Worm (Caenorhabditis elegans) whole organism, L1 larva: ENCODE data around the gene grl-31.

Experiments used
- C04F5.9 ChIP-seq: sonication (generic microtip); optimal IDR thresholded peaks from 2 replicates; lab custom pipeline; 2016; ENCODE audit warnings: missing genetic modification characterization, missing compliant biosample characterization
- C34B4.2 ChIP-seq: sonication (generic microtip); optimal IDR thresholded peaks from 2 replicates; lab custom pipeline; 2017; ENCODE audit warnings: mild to moderate bottlenecking, missing genetic modification characterization, missing compliant biosample characterization
- F16B12.6 ChIP-seq: fragments of 150-350 bp; optimal IDR thresholded peaks from 2 replicates; lab custom pipeline; 2014; ENCODE audit warnings: missing biosample characterization, missing genetic modification characterization
- aha-1 ChIP-seq: fragments of 150-350 bp; optimal IDR thresholded peaks from 2 replicates; lab custom pipeline; 2014; ENCODE audit warnings: missing biosample characterization, missing genetic modification characterization
- aly-2 ChIP-seq: fragments of 150-350 bp; optimal IDR thresholded peaks from 2 replicates; lab custom pipeline; 2014; ENCODE audit warnings: missing biosample characterization, missing genetic modification characterization
- blmp-1 ChIP-seq: fragments of 150-350 bp; optimal IDR thresholded peaks from 2 replicates; lab custom pipeline; 2014; ENCODE audit warnings: missing biosample characterization, missing genetic modification characterization
- ceh-63 ChIP-seq: fragments of 200-800 bp; sonication (Bioruptor generic); optimal IDR thresholded peaks from 2 replicates; lab custom pipeline; 2018; ENCODE audit warnings: mild to moderate bottlenecking, missing genetic modification characterization, missing compliant biosample characterization
- ceh-82 ChIP-seq, 3 experiments: fragments of 150-350 bp in 1 of 3; sonication (generic microtip) in 2 of 3; optimal IDR thresholded peaks; 2 replicates each; lab custom pipeline; 2014 to 2017; ENCODE audit warnings: missing biosample characterization in 3 of 3, missing genetic modification characterization in 3 of 3
- ceh-88 ChIP-seq: fragments of 200-800 bp; sonication (Bioruptor generic); IDR thresholded peaks from 2 replicates; pipeline ENCODE4 v1.3.6; 2022; ENCODE audit warnings: missing genetic modification characterization, missing compliant biosample characterization
- dpl-1 ChIP-seq, 3 experiments: fragments of 150-350 bp in 2 of 3; sonication (generic microtip) in 1 of 3; optimal IDR thresholded peaks; 2 replicates each; lab custom pipeline; 2014 to 2017; ENCODE audit warnings: missing biosample characterization in 3 of 3, missing genetic modification characterization in 3 of 3, missing genetic modification reagents in 3 of 3
- dsc-1 ChIP-seq: sonication (generic microtip); optimal IDR thresholded peaks from 2 replicates; lab custom pipeline; 2016; ENCODE audit warnings: mild to moderate bottlenecking, missing genetic modification characterization, missing compliant biosample characterization
- efl-1 ChIP-seq, 4 experiments: fragments of 150-350 bp; optimal IDR thresholded peaks in 3 of 4; peaks in 1 of 4; 1 replicate in 1 of 4; 2 replicates in 3 of 4; lab custom pipeline; 2014; ENCODE audit warnings: missing biosample characterization in 2 of 4, missing genetic modification characterization in 2 of 4, missing genetic modification reagents in 2 of 4
- egl-13 ChIP-seq: sonication (generic microtip); optimal IDR thresholded peaks from 2 replicates; lab custom pipeline; 2016; ENCODE audit warnings: missing genotype, missing genetic modification reagents, missing genetic modification characterization, missing compliant biosample characterization
- egl-27 ChIP-seq, 2 experiments: fragments of 150-350 bp in 1 of 2; sonication (generic microtip); optimal IDR thresholded peaks; 3 replicates each; lab custom pipeline; 2017 to 2018; ENCODE audit warnings: missing biosample characterization in 2 of 2, missing genetic modification characterization in 2 of 2, missing genetic modification reagents in 2 of 2
- elt-3 ChIP-seq, 6 experiments: fragments of 150-350 bp in 1 of 6; sonication (generic microtip); optimal IDR thresholded peaks; 2 replicates each; lab custom pipeline; 2017 to 2018; ENCODE audit warnings: missing biosample characterization in 6 of 6, missing genetic modification characterization in 6 of 6, inconsistent platforms in 1 of 6
- fkh-10 ChIP-seq: sonication (generic microtip); optimal IDR thresholded peaks from 2 replicates; lab custom pipeline; 2017; ENCODE audit warnings: missing biosample characterization, missing genetic modification reagents, missing genetic modification characterization
- fkh-4 ChIP-seq: sonication (generic microtip); optimal IDR thresholded peaks from 2 replicates; lab custom pipeline; 2016; ENCODE audit warnings: missing compliant biosample characterization, missing genetic modification characterization, borderline replicate concordance
- fkh-8 ChIP-seq: sonication (generic microtip); optimal IDR thresholded peaks from 2 replicates; lab custom pipeline; 2016; ENCODE audit warnings: mild to moderate bottlenecking, missing genetic modification characterization, missing compliant biosample characterization
- fos-1 ChIP-seq: fragments of 150-350 bp; optimal IDR thresholded peaks from 2 replicates; lab custom pipeline; 2014; ENCODE audit warnings: missing biosample characterization, missing genetic modification characterization
- grh-1 ChIP-seq: fragments of 200-800 bp; sonication (Bioruptor generic); IDR thresholded peaks from 2 replicates; pipeline ENCODE4 v1.3.6; 2022; ENCODE audit warnings: missing genetic modification reagents, missing genetic modification characterization, missing compliant biosample characterization
- hlh-17 ChIP-seq: fragments of 200-800 bp; sonication (Bioruptor generic); optimal IDR thresholded peaks from 2 replicates; lab custom pipeline; 2018; ENCODE audit warnings: missing genetic modification characterization, mild to moderate bottlenecking, missing compliant biosample characterization, moderate library complexity, borderline replicate concordance
- lin-13 ChIP-seq: fragments of 150-350 bp; optimal IDR thresholded peaks from 2 replicates; lab custom pipeline; 2014; ENCODE audit warnings: missing biosample characterization, missing genetic modification reagents, missing genetic modification characterization
- lin-14 ChIP-seq: fragments of 200-800 bp; sonication (Bioruptor generic); optimal IDR thresholded peaks from 2 replicates; lab custom pipeline; 2018; ENCODE audit warnings: mild to moderate bottlenecking, missing genetic modification characterization, moderate library complexity, missing compliant biosample characterization
- lin-15B ChIP-seq: fragments of 150-350 bp; sonication (generic microtip); optimal IDR thresholded peaks from 3 replicates; lab custom pipeline; 2014; ENCODE audit warnings: missing biosample characterization, missing genetic modification characterization
- lin-35 ChIP-seq, 2 experiments: fragments of 150-350 bp; optimal IDR thresholded peaks; 2 replicates each; lab custom pipeline; 2014; ENCODE audit warnings: missing biosample characterization in 2 of 2, missing genetic modification characterization in 2 of 2, missing genetic modification reagents in 2 of 2
- lin-39 ChIP-seq: fragments of 150-350 bp; optimal IDR thresholded peaks from 2 replicates; lab custom pipeline; 2014; ENCODE audit warnings: missing biosample characterization, missing genetic modification reagents, missing genetic modification characterization
- lsy-2 ChIP-seq, 2 experiments: fragments of 150-350 bp; optimal IDR thresholded peaks; 2 replicates each; lab custom pipeline; 2014; ENCODE audit warnings: missing biosample characterization in 2 of 2, missing genetic modification characterization in 2 of 2
- mab-9 ChIP-seq: fragments of 200-800 bp; sonication (Bioruptor generic); IDR thresholded peaks from 2 replicates; pipeline ENCODE4 v1.3.6; 2022; ENCODE audit warnings: missing genetic modification reagents, missing genetic modification characterization, missing compliant biosample characterization
- mdl-1 ChIP-seq, 2 experiments: fragments of 150-350 bp; optimal IDR thresholded peaks; 2 replicates each; lab custom pipeline; 2014 to 2017; ENCODE audit warnings: missing biosample characterization in 2 of 2, missing genetic modification characterization in 2 of 2, inconsistent platforms in 1 of 2
- nhr-12 ChIP-seq: sonication (generic microtip); optimal IDR thresholded peaks from 2 replicates; lab custom pipeline; 2017; ENCODE audit warnings: missing biosample characterization, missing genetic modification characterization
- nhr-19 ChIP-seq: fragments of 200-800 bp; sonication (Bioruptor generic); conservative IDR thresholded peaks from 2 replicates; pipeline ENCODE4 v1.3.6; 2022; ENCODE audit warnings: missing genetic modification characterization, missing compliant biosample characterization
- nhr-237 ChIP-seq: fragments of 150-350 bp; optimal IDR thresholded peaks from 2 replicates; lab custom pipeline; 2014; ENCODE audit warnings: missing biosample characterization, missing genetic modification characterization
- nhr-28 ChIP-seq: fragments of 150-350 bp; optimal IDR thresholded peaks from 2 replicates; lab custom pipeline; 2014; ENCODE audit warnings: missing biosample characterization, missing genetic modification characterization
- nhr-71 ChIP-seq: sonication (generic microtip); optimal IDR thresholded peaks from 2 replicates; lab custom pipeline; 2016; ENCODE audit warnings: mild to moderate bottlenecking, missing genetic modification characterization, moderate library complexity, missing compliant biosample characterization
- nhr-77 ChIP-seq: fragments of 150-350 bp; optimal IDR thresholded peaks from 2 replicates; lab custom pipeline; 2014; ENCODE audit warnings: missing biosample characterization, missing genetic modification characterization
- nhr-85 ChIP-seq: sonication (generic microtip); peaks from one replicate; lab custom pipeline; 2016; ENCODE audit warnings: missing genetic modification characterization, inconsistent platforms, missing compliant biosample characterization
- pag-3 ChIP-seq: sonication (generic microtip); optimal IDR thresholded peaks from 2 replicates; lab custom pipeline; 2017; ENCODE audit warnings: missing genetic modification characterization, mild to moderate bottlenecking, missing compliant biosample characterization, antibody characterized with exemption, borderline replicate concordance; ENCODE audit not compliant: insufficient read depth
- pqm-1 ChIP-seq: sonication (generic microtip); optimal IDR thresholded peaks from 3 replicates; lab custom pipeline; 2017; ENCODE audit warnings: missing biosample characterization, missing genetic modification characterization
- rnt-1 ChIP-seq: sonication (generic microtip); optimal IDR thresholded peaks from 2 replicates; lab custom pipeline; 2016; ENCODE audit warnings: mild to moderate bottlenecking, missing genetic modification characterization, moderate library complexity, missing compliant biosample characterization
- snpc-4 ChIP-seq: fragments of 150-350 bp; optimal IDR thresholded peaks from 2 replicates; lab custom pipeline; 2014; ENCODE audit warnings: missing biosample characterization, missing genetic modification characterization
- snu-23 ChIP-seq: sonication (generic microtip); optimal IDR thresholded peaks from 2 replicates; lab custom pipeline; 2016; ENCODE audit warnings: missing genetic modification characterization, missing compliant biosample characterization
- swsn-7 ChIP-seq: sonication (generic microtip); optimal IDR thresholded peaks from 2 replicates; lab custom pipeline; 2016; ENCODE audit warnings: missing genetic modification characterization, missing compliant biosample characterization
- tbx-2 ChIP-seq: sonication (generic microtip); optimal IDR thresholded peaks from 2 replicates; lab custom pipeline; 2016; ENCODE audit warnings: missing genetic modification characterization, missing compliant biosample characterization
- unc-30 ChIP-seq: sonication (generic microtip); optimal IDR thresholded peaks from 2 replicates; lab custom pipeline; 2017; ENCODE audit warnings: missing biosample characterization, missing genetic modification characterization
- unc-62 ChIP-seq: fragments of 150-350 bp; optimal IDR thresholded peaks from 2 replicates; lab custom pipeline; 2014; ENCODE audit warnings: missing biosample characterization, missing genetic modification reagents, missing genetic modification characterization
- vab-15 ChIP-seq: sonication (generic microtip); optimal IDR thresholded peaks from 2 replicates; lab custom pipeline; 2017; ENCODE audit warnings: missing genotype, mild to moderate bottlenecking, missing genetic modification characterization, missing compliant biosample characterization
- ztf-4 ChIP-seq: fragments of 150-350 bp; optimal IDR thresholded peaks from 2 replicates; lab custom pipeline; 2014; ENCODE audit warnings: missing biosample characterization, missing genetic modification characterization

grl-31 gene

ce11 chrV:3579795-3580194 lies 22.2 kb upstream of the grl-31 start (continued):
- TF ChIP-seq pqm-1 (no peak), lin-15B (peak; percentile 86), vab-15 (tag; lab: Kevin White, UChicago) (no peak), aly-2 (no peak), grh-1 (GFP tag; lab: Robert Waterston, UW) (no peak), egl-13 (tag; lab: Kevin White, UChicago) (no peak), ztf-4 (tag; lab: Kevin White, UChicago) (no peak), tbx-2 (tag; lab: Kevin White, UChicago) (peak; percentile 23), efl-1 (optimal IDR thresholded peaks at IDR 0.05; lab: Kevin White, UChicago) (peak; percentile 46 to 68), efl-1 (GFP tag; optimal IDR thresholded peaks at IDR 0.05 in 1 of 2; lab: Kevin White, UChicago) (peak; percentile 82 to 96), nhr-77 (tag; lab: Kevin White, UChicago) (peak; percentile 25), nhr-237 (tag; lab: Kevin White, UChicago) (no peak), lsy-2 (tag; optimal IDR thresholded peaks at IDR 0.05; lab: Kevin White, UChicago) (peak; percentile 42 to 64), mdl-1 (tag; optimal IDR thresholded peaks at IDR 0.05; lab: Kevin White, UChicago) (no peak), lin-13 (GFP tag; lab: Kevin White, UChicago) (no peak), fos-1 (tag; lab: Kevin White, UChicago) (peak; percentile 42), ceh-82 (tag; optimal IDR thresholded peaks at IDR 0.05; lab: Kevin White, UChicago) (peak in 2 of 3 experiments; percentile 29 to 76), C34B4.2 (tag; lab: Kevin White, UChicago) (no peak), lin-14 (GFP tag; lab: Kevin White, UChicago) (peak; percentile 85), unc-62 (GFP tag; lab: Kevin White, UChicago) (no peak), rnt-1 (peak; percentile 55), nhr-19 (GFP tag; lab: Robert Waterston, UW) (peak; percentile 29; the same call in 1 of the 2 replicates), elt-3 (tag; optimal IDR thresholded peaks at IDR 0.05; lab: Kevin White, UChicago) (peak in 2 of 6 experiments; percentile 1 to 14), snu-23 (GFP tag; lab: Kevin White, UChicago) (peak; percentile 68)

ce11 chrV:3579248-3579647 lies 21.7 kb upstream of the grl-31 start:
- peak; percentile 27 for TF ChIP-seq fkh-8
- TF ChIP-seq fkh-10 (GFP tag; lab: Kevin White, UChicago) = no peak
- TF ChIP-seq efl-1 (optimal IDR thresholded peaks at IDR 0.05; lab: Kevin White, UChicago) = no peak
- TF ChIP-seq efl-1 (GFP tag; optimal IDR thresholded peaks at IDR 0.05 in 1 of 2; lab: Kevin White, UChicago) = peak in 1 of 2 experiments; percentile 88
- TF ChIP-seq lin-14 (GFP tag; lab: Kevin White, UChicago) = peak; percentile 29
- TF ChIP-seq dsc-1 (tag; lab: Kevin White, UChicago) = peak; percentile 6
- peak in 1 of 3 experiments; percentile 11 for TF ChIP-seq dpl-1 (GFP tag; optimal IDR thresholded peaks at IDR 0.05; lab: Kevin White, UChicago)
- TF ChIP-seq aly-2 = no peak

ce11 chrV:3578813-3579212 lies 21.2 kb upstream of the grl-31 start, which contains the start of gene pygl-1:
pygl-1 (plus strand) TSS chrV:3579023.
- TF ChIP-seq nhr-12 (tag; lab: Kevin White, UChicago) (no peak), egl-27 (tag; optimal IDR thresholded peaks at IDR 0.05; lab: Kevin White, UChicago) (no peak), aly-2 (no peak), blmp-1 (tag; lab: Kevin White, UChicago) (no peak), swsn-7 (no peak), nhr-85 (no peak), hlh-17 (GFP tag; lab: Kevin White, UChicago) (no peak), efl-1 (optimal IDR thresholded peaks at IDR 0.05; lab: Kevin White, UChicago) (peak; percentile 46 to 73), efl-1 (GFP tag; optimal IDR thresholded peaks at IDR 0.05 in 1 of 2; lab: Kevin White, UChicago) (peak; percentile 64 to 90), ceh-88 (GFP tag; lab: Robert Waterston, UW) (no peak), nhr-28 (tag; lab: Kevin White, UChicago) (no peak), dpl-1 (GFP tag; optimal IDR thresholded peaks at IDR 0.05; lab: Kevin White, UChicago) (peak in 2 of 3 experiments; percentile 24 to 70), C04F5.9 (tag; lab: Kevin White, UChicago) (no peak), nhr-71 (tag; lab: Kevin White, UChicago) (no peak), dsc-1 (tag; lab: Kevin White, UChicago) (no peak), snpc-4 (tag; lab: Kevin White, UChicago) (no peak), lin-14 (GFP tag; lab: Kevin White, UChicago) (no peak), unc-30 (no peak), fkh-4 (tag; lab: Kevin White, UChicago) (no peak), F16B12.6 (peak; percentile 32), egl-13 (tag; lab: Kevin White, UChicago) (no peak), ceh-63 (GFP tag; lab: Kevin White, UChicago) (no peak), lin-39 (tag; lab: Kevin White, UChicago) (no peak), pag-3 (tag; lab: Kevin White, UChicago) (no peak), lsy-2 (tag; optimal IDR thresholded peaks at IDR 0.05; lab: Kevin White, UChicago) (peak; percentile 64 to 92), mab-9 (GFP tag; lab: Robert Waterston, UW) (no peak), aha-1 (no peak), lin-35 (GFP tag; optimal IDR thresholded peaks at IDR 0.05; lab: Kevin White, UChicago) (peak; percentile 6 to 54)
